Worm (Caenorhabditis elegans) whole organism, late embryonic: ENCODE measurements around the gene ifc-1.

Experiments used
- ceh-48 ChIP-seq: sonication (generic microtip); optimal IDR thresholded peaks from 2 replicates; lab custom pipeline; 2016; ENCODE audit warnings: missing genetic modification characterization, inconsistent platforms, missing compliant biosample characterization
- ceh-9 ChIP-seq: sonication (generic microtip); optimal IDR thresholded peaks from 2 replicates; lab custom pipeline; 2016; ENCODE audit warnings: mild to moderate bottlenecking, missing genetic modification characterization, inconsistent platforms, missing compliant biosample characterization
- elt-2 ChIP-seq: sonication (generic microtip); optimal IDR thresholded peaks from 2 replicates; lab custom pipeline; 2016; ENCODE audit warnings: missing genetic modification reagents, missing genetic modification characterization, missing compliant biosample characterization
- elt-4 ChIP-seq: sonication (generic microtip); optimal IDR thresholded peaks from 2 replicates; lab custom pipeline; 2016; ENCODE audit warnings: missing genetic modification characterization, missing compliant biosample characterization
- fkh-10 ChIP-seq: fragments of 150-350 bp; optimal IDR thresholded peaks from 2 replicates; lab custom pipeline; 2014; ENCODE audit warnings: missing biosample characterization, missing genetic modification reagents, missing genetic modification characterization
- hlh-6 ChIP-seq: sonication (generic microtip); optimal IDR thresholded peaks from 2 replicates; lab custom pipeline; 2016; ENCODE audit warnings: missing genotype, missing genetic modification characterization, missing compliant biosample characterization
- nhr-11 ChIP-seq: fragments of 150-350 bp; optimal IDR thresholded peaks from 2 replicates; lab custom pipeline; 2014; ENCODE audit warnings: missing biosample characterization, missing genetic modification characterization
- pat-9 ChIP-seq: fragments of 200-800 bp; sonication (Bioruptor generic); optimal IDR thresholded peaks from 2 replicates; lab custom pipeline; 2018; ENCODE audit warnings: mild to moderate bottlenecking, missing genetic modification characterization, moderate library complexity, missing compliant biosample characterization
- pha-4 ChIP-seq: fragments of 150-350 bp; optimal IDR thresholded peaks from 2 replicates; lab custom pipeline; 2018; ENCODE audit warnings: missing biosample characterization, missing genetic modification reagents, missing genetic modification characterization
- sox-2 ChIP-seq: fragments of 200-800 bp; sonication (Bioruptor generic); IDR thresholded peaks from 2 replicates; pipeline ENCODE4 v1.3.6; 2022; ENCODE audit warnings: missing genetic modification reagents, missing genetic modification characterization, missing compliant biosample characterization
- tbx-2 ChIP-seq: sonication (generic microtip); optimal IDR thresholded peaks from 2 replicates; lab custom pipeline; 2016; ENCODE audit warnings: missing genetic modification characterization, missing compliant biosample characterization

- TF ChIP-seq elt-2 (tag; lab: Kevin White, UChicago): no peak
- TF ChIP-seq pat-9 (tag; lab: Kevin White, UChicago): no peak
- no peak for TF ChIP-seq tbx-2 (tag; lab: Kevin White, UChicago)
- no peak for TF ChIP-seq fkh-10 (GFP tag; lab: Kevin White, UChicago)
- no peak for TF ChIP-seq hlh-6
- TF ChIP-seq elt-4 (tag; lab: Kevin White, UChicago): no peak
- no peak for TF ChIP-seq sox-2 (GFP tag; lab: Robert Waterston, UW)
- TF ChIP-seq pha-4: no peak
- no peak for TF ChIP-seq nhr-11 (tag; lab: Kevin White, UChicago)
- no peak for TF ChIP-seq ceh-48 (tag; lab: Kevin White, UChicago)
- TF ChIP-seq ceh-9 (tag; lab: Kevin White, UChicago): no peak
These were observed 7.5 kb downstream of the ifc-1 start, which contains the start of gene srw-4 for ce11 chrV:2888681-2889080.
